Worm (Caenorhabditis elegans) whole organism, L1 larva: ENCODE results near the gene C33A11.2.

Source experiments
- C04F5.9 ChIP-seq: sonication (generic microtip); optimal IDR thresholded peaks from 2 replicates; lab custom pipeline; 2016; ENCODE audit warnings: missing genetic modification characterization, missing compliant biosample characterization
- C16A3.4 ChIP-seq: fragments of 150-350 bp; optimal IDR thresholded peaks from 2 replicates; lab custom pipeline; 2014; ENCODE audit warnings: missing biosample characterization, missing genetic modification characterization
- C34B4.2 ChIP-seq: sonication (generic microtip); optimal IDR thresholded peaks from 2 replicates; lab custom pipeline; 2017; ENCODE audit warnings: mild to moderate bottlenecking, missing genetic modification characterization, missing compliant biosample characterization
- aly-2 ChIP-seq: fragments of 150-350 bp; optimal IDR thresholded peaks from 2 replicates; lab custom pipeline; 2014; ENCODE audit warnings: missing biosample characterization, missing genetic modification characterization
- ceh-8 ChIP-seq: fragments of 200-800 bp; sonication (Bioruptor generic); optimal IDR thresholded peaks from 2 replicates; lab custom pipeline; 2018; ENCODE audit warnings: mild to moderate bottlenecking, missing genetic modification characterization, moderate library complexity, missing compliant biosample characterization
- dsc-1 ChIP-seq: sonication (generic microtip); optimal IDR thresholded peaks from 2 replicates; lab custom pipeline; 2016; ENCODE audit warnings: mild to moderate bottlenecking, missing genetic modification characterization, missing compliant biosample characterization
- egl-13 ChIP-seq: sonication (generic microtip); optimal IDR thresholded peaks from 2 replicates; lab custom pipeline; 2016; ENCODE audit warnings: missing genotype, missing genetic modification reagents, missing genetic modification characterization, missing compliant biosample characterization
- elt-2 ChIP-seq: sonication (generic microtip); optimal IDR thresholded peaks from 2 replicates; lab custom pipeline; 2016; ENCODE audit warnings: missing genetic modification characterization, mild to moderate bottlenecking, inconsistent platforms, missing compliant biosample characterization, missing genetic modification reagents
- ets-5 ChIP-seq: fragments of 200-800 bp; sonication (Bioruptor generic); IDR thresholded peaks from 2 replicates; pipeline ENCODE4 v1.3.6; 2022; ENCODE audit warnings: missing genetic modification characterization, missing compliant biosample characterization
- grh-1 ChIP-seq: fragments of 200-800 bp; sonication (Bioruptor generic); IDR thresholded peaks from 2 replicates; pipeline ENCODE4 v1.3.6; 2022; ENCODE audit warnings: missing genetic modification reagents, missing genetic modification characterization, missing compliant biosample characterization
- hlh-17 ChIP-seq: fragments of 200-800 bp; sonication (Bioruptor generic); optimal IDR thresholded peaks from 2 replicates; lab custom pipeline; 2018; ENCODE audit warnings: missing genetic modification characterization, mild to moderate bottlenecking, missing compliant biosample characterization, moderate library complexity, borderline replicate concordance
- hpl-2 ChIP-seq: fragments of 150-350 bp; optimal IDR thresholded peaks from 2 replicates; lab custom pipeline; 2014; ENCODE audit warnings: missing biosample characterization, missing genetic modification reagents, missing genetic modification characterization
- irx-1 ChIP-seq: sonication (generic microtip); optimal IDR thresholded peaks from 2 replicates; lab custom pipeline; 2016; ENCODE audit warnings: missing genetic modification characterization, missing compliant biosample characterization
- lin-14 ChIP-seq: fragments of 200-800 bp; sonication (Bioruptor generic); optimal IDR thresholded peaks from 2 replicates; lab custom pipeline; 2018; ENCODE audit warnings: mild to moderate bottlenecking, missing genetic modification characterization, moderate library complexity, missing compliant biosample characterization
- lir-3 ChIP-seq: sonication (generic microtip); optimal IDR thresholded peaks from 2 replicates; lab custom pipeline; 2016; ENCODE audit warnings: mild to moderate bottlenecking, missing genetic modification characterization, moderate library complexity, missing compliant biosample characterization; ENCODE audit not compliant: poor library complexity
- lsy-2 ChIP-seq, 2 experiments: fragments of 150-350 bp; optimal IDR thresholded peaks; 2 replicates each; lab custom pipeline; 2014; ENCODE audit warnings: missing biosample characterization in 2 of 2, missing genetic modification characterization in 2 of 2
- mdl-1 ChIP-seq, 2 experiments: fragments of 150-350 bp; optimal IDR thresholded peaks; 2 replicates each; lab custom pipeline; 2014 to 2017; ENCODE audit warnings: missing biosample characterization in 2 of 2, missing genetic modification characterization in 2 of 2, inconsistent platforms in 1 of 2
- mef-2 ChIP-seq: fragments of 150-350 bp; optimal IDR thresholded peaks from 2 replicates; lab custom pipeline; 2014; ENCODE audit warnings: missing biosample characterization, missing genetic modification characterization
- nhr-11 ChIP-seq: fragments of 150-350 bp; optimal IDR thresholded peaks from 2 replicates; lab custom pipeline; 2014; ENCODE audit warnings: missing biosample characterization, missing genetic modification characterization
- nhr-19 ChIP-seq: fragments of 200-800 bp; sonication (Bioruptor generic); conservative IDR thresholded peaks from 2 replicates; pipeline ENCODE4 v1.3.6; 2022; ENCODE audit warnings: missing genetic modification characterization, missing compliant biosample characterization
- nhr-20 ChIP-seq: sonication (generic microtip); optimal IDR thresholded peaks from 2 replicates; lab custom pipeline; 2016; ENCODE audit warnings: mild to moderate bottlenecking, missing genetic modification characterization, missing compliant biosample characterization
- nhr-28 ChIP-seq: fragments of 150-350 bp; optimal IDR thresholded peaks from 2 replicates; lab custom pipeline; 2014; ENCODE audit warnings: missing biosample characterization, missing genetic modification characterization
- nhr-76 ChIP-seq: sonication (generic microtip); optimal IDR thresholded peaks from 2 replicates; lab custom pipeline; 2017; ENCODE audit warnings: missing biosample characterization, missing genetic modification characterization
- nhr-77 ChIP-seq: fragments of 150-350 bp; optimal IDR thresholded peaks from 2 replicates; lab custom pipeline; 2014; ENCODE audit warnings: missing biosample characterization, missing genetic modification characterization
- nhr-85 ChIP-seq: sonication (generic microtip); peaks from one replicate; lab custom pipeline; 2016; ENCODE audit warnings: missing genetic modification characterization, inconsistent platforms, missing compliant biosample characterization
- pax-3 ChIP-seq: fragments of 200-800 bp; sonication (Bioruptor generic); optimal IDR thresholded peaks from 2 replicates; lab custom pipeline; 2018; ENCODE audit warnings: mild to moderate bottlenecking, missing genetic modification characterization, moderate library complexity, missing compliant biosample characterization
- snu-23 ChIP-seq: sonication (generic microtip); optimal IDR thresholded peaks from 2 replicates; lab custom pipeline; 2016; ENCODE audit warnings: missing genetic modification characterization, missing compliant biosample characterization
- sox-4 ChIP-seq: sonication (generic microtip); optimal IDR thresholded peaks from 2 replicates; lab custom pipeline; 2016; ENCODE audit warnings: missing genetic modification characterization, missing compliant biosample characterization
- sptf-1 ChIP-seq: fragments of 150-350 bp; optimal IDR thresholded peaks from 2 replicates; lab custom pipeline; 2014; ENCODE audit warnings: missing biosample characterization, missing genetic modification characterization
- sup-37 ChIP-seq: fragments of 200-800 bp; sonication (Bioruptor generic); optimal IDR thresholded peaks from 2 replicates; lab custom pipeline; 2018; ENCODE audit warnings: mild to moderate bottlenecking, missing genetic modification characterization, missing compliant biosample characterization
- tbx-2 ChIP-seq: sonication (generic microtip); optimal IDR thresholded peaks from 2 replicates; lab custom pipeline; 2016; ENCODE audit warnings: missing genetic modification characterization, missing compliant biosample characterization
- tlp-1 ChIP-seq: fragments of 150-350 bp; optimal IDR thresholded peaks from 2 replicates; lab custom pipeline; 2014; ENCODE audit warnings: missing biosample characterization, missing genetic modification characterization
- unc-130 ChIP-seq: fragments of 150-350 bp; optimal IDR thresholded peaks from 2 replicates; lab custom pipeline; 2017; ENCODE audit warnings: missing biosample characterization, missing genetic modification characterization, inconsistent platforms
- unc-30 ChIP-seq: sonication (generic microtip); optimal IDR thresholded peaks from 2 replicates; lab custom pipeline; 2017; ENCODE audit warnings: missing biosample characterization, missing genetic modification characterization
- unc-62 ChIP-seq: fragments of 150-350 bp; optimal IDR thresholded peaks from 2 replicates; lab custom pipeline; 2014; ENCODE audit warnings: missing biosample characterization, missing genetic modification reagents, missing genetic modification characterization
- vab-15 ChIP-seq: sonication (generic microtip); optimal IDR thresholded peaks from 2 replicates; lab custom pipeline; 2017; ENCODE audit warnings: missing genotype, mild to moderate bottlenecking, missing genetic modification characterization, missing compliant biosample characterization
- xbp-1 ChIP-seq: sonication (generic microtip); optimal IDR thresholded peaks from 2 replicates; lab custom pipeline; 2016; ENCODE audit warnings: missing genetic modification characterization, missing compliant biosample characterization
- ztf-11 ChIP-seq, 2 experiments: sonication (generic microtip); optimal IDR thresholded peaks; 2 replicates each; lab custom pipeline; 2016 to 2017; ENCODE audit warnings: missing genetic modification characterization in 2 of 2, missing biosample characterization in 1 of 2, missing compliant biosample characterization in 1 of 2

C33A11.2 gene

DNA sequence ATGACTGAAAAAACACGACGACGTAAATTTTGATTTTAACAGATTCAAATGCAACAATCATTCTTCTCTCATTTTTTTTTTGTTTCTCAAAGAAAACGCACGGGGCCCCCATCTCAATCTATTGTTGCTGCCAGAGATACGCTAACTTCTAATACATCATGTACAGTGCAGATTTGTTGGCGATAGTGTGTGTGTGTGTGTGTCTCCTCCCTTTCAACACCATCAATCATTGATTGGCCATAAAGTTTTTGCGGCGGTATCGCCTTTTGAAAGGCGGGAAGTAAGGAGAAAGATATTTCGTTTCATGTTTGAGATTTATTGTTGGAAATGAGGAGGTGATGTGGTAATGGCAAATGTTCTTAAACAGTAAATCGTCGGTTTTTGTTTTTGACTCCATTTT lies 38.6 kb upstream of the C33A11.2 start (continued):
- TF ChIP-seq vab-15 (no peak), C34B4.2 (tag; lab: Kevin White, UChicago) (no peak), snu-23 (GFP tag; lab: Kevin White, UChicago) (peak; percentile 71), sptf-1 (no peak), nhr-11 (tag; lab: Kevin White, UChicago) (no peak), lir-3 (tag; lab: Kevin White, UChicago) (no peak), ceh-8 (no peak), unc-62 (GFP tag; lab: Kevin White, UChicago) (no peak), nhr-85 (peak; percentile 99), tbx-2 (tag; lab: Kevin White, UChicago) (no peak), lin-14 (GFP tag; lab: Kevin White, UChicago) (peak; percentile 84), nhr-28 (tag; lab: Kevin White, UChicago) (no peak), aly-2 (tag; lab: Kevin White, UChicago) (no peak)
- TF ChIP-seq, all 84 proteins: peak for 16

DNA sequence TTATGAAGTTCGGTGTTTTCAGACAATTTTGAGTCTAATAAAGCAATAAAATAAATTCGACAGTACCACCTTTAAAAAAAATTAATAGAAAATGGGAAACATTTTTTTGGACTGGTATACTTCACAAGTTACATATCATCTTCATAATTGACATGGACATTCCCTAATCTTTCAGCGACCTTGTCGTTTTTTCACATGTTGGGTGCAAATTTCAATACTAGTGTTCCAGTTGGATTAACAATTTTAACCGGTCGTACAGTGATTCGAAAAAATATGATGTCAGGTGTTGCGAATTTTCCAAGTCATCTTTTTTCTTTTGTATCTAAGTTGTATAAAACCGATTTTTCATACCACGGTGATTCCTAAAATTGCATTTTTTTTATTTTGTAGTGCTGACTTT lies 37.4 kb upstream of the C33A11.2 start:
- TF ChIP-seq hpl-2 (GFP tag; lab: Kevin White, UChicago) = no peak
- TF ChIP-seq nhr-11 (tag; lab: Kevin White, UChicago) = no peak
- TF ChIP-seq sox-4 (tag; lab: Kevin White, UChicago) = no peak
- no peak for TF ChIP-seq pax-3 (tag; lab: Kevin White, UChicago)
- TF ChIP-seq nhr-85 = peak; percentile 72
- TF ChIP-seq nhr-76 (tag; lab: Kevin White, UChicago) = no peak
- TF ChIP-seq unc-130 (tag; lab: Kevin White, UChicago) = no peak
- TF ChIP-seq, all 84 proteins: peak for 1

DNA sequence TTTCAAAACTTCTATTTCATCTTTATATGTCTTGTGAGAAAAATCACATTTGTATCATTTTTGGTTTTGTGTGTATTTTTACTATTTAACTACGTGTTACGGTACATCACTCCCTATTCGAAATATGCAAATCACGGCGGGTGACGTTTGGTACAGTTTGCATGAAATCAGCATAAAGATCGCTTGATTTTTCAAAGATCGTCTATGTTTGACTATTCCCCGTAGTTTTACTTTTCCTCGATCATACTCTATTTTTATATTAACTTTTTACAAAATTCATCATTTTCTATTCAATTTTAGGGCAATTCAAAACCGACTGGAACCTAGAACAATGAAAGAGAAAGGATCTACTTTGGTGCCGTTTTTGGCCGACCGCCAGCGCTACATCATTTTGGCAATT lies 35.1 kb upstream of the C33A11.2 start, which contains the start of gene Y15E3A.4:
TSS of gene Y15E3A.4 (plus strand) at position 301 of the 400 bp plus-strand sequence.
- TF ChIP-seq xbp-1 (tag; lab: Kevin White, UChicago) (no peak), ztf-11 (tag; optimal IDR thresholded peaks at IDR 0.05; lab: Kevin White, UChicago) (no peak), vab-15 (no peak), hlh-17 (GFP tag; lab: Kevin White, UChicago) (no peak), tlp-1 (tag; lab: Kevin White, UChicago) (no peak), sptf-1 (no peak), egl-13 (no peak), ets-5 (GFP tag; lab: Robert Waterston, UW) (no peak), tbx-2 (tag; lab: Kevin White, UChicago) (no peak), nhr-85 (no peak), nhr-77 (tag; lab: Kevin White, UChicago) (no peak), C04F5.9 (tag; lab: Kevin White, UChicago) (no peak), elt-2 (no peak), grh-1 (no peak), unc-30 (tag; lab: Kevin White, UChicago) (no peak), mdl-1 (tag; optimal IDR thresholded peaks at IDR 0.05; lab: Kevin White, UChicago) (no peak), sup-37 (no peak), nhr-11 (tag; lab: Kevin White, UChicago) (no peak), dsc-1 (tag; lab: Kevin White, UChicago) (no peak)

DNA sequence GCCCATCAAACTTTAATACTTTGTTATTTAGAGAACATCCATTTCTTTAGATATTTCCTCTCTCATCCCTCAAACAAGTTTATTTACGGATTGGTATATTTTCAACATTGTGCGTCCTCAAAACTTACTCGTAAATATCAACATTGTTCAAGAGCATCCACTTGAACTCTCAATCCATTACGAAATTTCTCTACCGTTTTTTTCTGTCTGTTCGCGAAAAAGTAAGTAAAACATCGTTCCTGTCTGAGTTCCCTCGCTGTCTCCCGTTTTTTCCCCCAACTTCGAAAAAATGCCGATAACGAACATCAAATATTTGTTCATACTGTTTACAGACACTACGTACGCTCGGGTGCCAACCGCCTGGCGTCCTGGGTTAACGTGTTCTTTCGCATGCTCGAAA lies 30.9 kb upstream of the C33A11.2 start:
- peak in 1 of 2 experiments; percentile 15 for TF ChIP-seq lsy-2 (tag; optimal IDR thresholded peaks at IDR 0.05; lab: Kevin White, UChicago)
- 0 out of 2 replicates have a peak, but pooled peaks have one; percentile 9 for TF ChIP-seq grh-1
- TF ChIP-seq irx-1 = no peak
- 0 out of 2 replicates have a peak, but pooled peaks have one; percentile 5 for TF ChIP-seq nhr-19 (GFP tag; lab: Robert Waterston, UW)
- TF ChIP-seq C16A3.4 (tag; lab: Kevin White, UChicago) = no peak
- peak; percentile 63 for TF ChIP-seq lin-14 (GFP tag; lab: Kevin White, UChicago)
- TF ChIP-seq nhr-20 = peak; percentile 13
- peak; percentile 43 for TF ChIP-seq tbx-2 (tag; lab: Kevin White, UChicago)
- peak; percentile 17 for TF ChIP-seq sup-37
- no peak for TF ChIP-seq mef-2 (tag; lab: Kevin White, UChicago)
- TF ChIP-seq mdl-1 (tag; optimal IDR thresholded peaks at IDR 0.05; lab: Kevin White, UChicago) = peak in 1 of 2 experiments; percentile 23
- peak; percentile 53 for TF ChIP-seq nhr-77 (tag; lab: Kevin White, UChicago)
